Worm (Caenorhabditis elegans) whole organism, L2 larva: ENCODE data around the gene aex-2.

Experiments used
- ama-1 ChIP-seq: fragments of 150-350 bp; optimal IDR thresholded peaks from 2 replicates; lab custom pipeline; 2018; ENCODE audit warnings: inconsistent platforms
- nhr-12 ChIP-seq: fragments of 150-350 bp; optimal IDR thresholded peaks from 2 replicates; lab custom pipeline; 2014; ENCODE audit warnings: missing biosample characterization, missing genetic modification characterization
- nhr-129 ChIP-seq: fragments of 150-350 bp; optimal IDR thresholded peaks from 2 replicates; lab custom pipeline; 2014; ENCODE audit warnings: missing biosample characterization, missing genetic modification characterization
- nhr-23 ChIP-seq: fragments of 150-350 bp; optimal IDR thresholded peaks from 2 replicates; lab custom pipeline; 2014; ENCODE audit warnings: missing biosample characterization, missing genetic modification reagents, missing genetic modification characterization
- nhr-25 ChIP-seq: fragments of 150-350 bp; sonication (generic microtip); optimal IDR thresholded peaks from 3 replicates; lab custom pipeline; 2014; ENCODE audit warnings: missing biosample characterization, missing genetic modification characterization
- skn-1 ChIP-seq: sonication (generic microtip); optimal IDR thresholded peaks from 2 replicates; lab custom pipeline; 2017; ENCODE audit warnings: missing biosample characterization, missing genetic modification characterization
- ztf-4 ChIP-seq: fragments of 150-350 bp; optimal IDR thresholded peaks from 2 replicates; lab custom pipeline; 2014; ENCODE audit warnings: missing biosample characterization, missing genetic modification characterization

ce11 chrX:9608127-9608526 is 44.8 kb downstream of the aex-2 start:
- TF ChIP-seq nhr-129 (tag; lab: Kevin White, UChicago) (no peak), skn-1 (tag; lab: Kevin White, UChicago) (no peak), ztf-4 (tag; lab: Kevin White, UChicago) (no peak), ama-1 (lab: Kevin White, UChicago) (no peak), nhr-25 (tag; lab: Kevin White, UChicago) (no peak), nhr-12 (tag; lab: Kevin White, UChicago) (no peak), nhr-23 (tag; lab: Kevin White, UChicago) (no peak)
